Fruit fly (Drosophila melanogaster) whole organism, prepupa: ENCODE data around the gene CG2247.

Experiments
- Blimp-1 ChIP-seq: fragments of 200-800 bp; sonication (Bioruptor generic); optimal IDR thresholded peaks from 3 replicates; lab custom pipeline; 2017; ENCODE audit warnings: missing biosample characterization, missing genetic modification characterization, mild to moderate bottlenecking, moderate library complexity, missing genetic modification reagents
- CG10669 ChIP-seq: fragments of 200-800 bp; sonication (Bioruptor generic); optimal IDR thresholded peaks from 3 replicates; lab custom pipeline; 2018; ENCODE audit warnings: missing biosample characterization, mild to moderate bottlenecking, missing genetic modification characterization, moderate library complexity
- CG11294 ChIP-seq: fragments of 200-800 bp; sonication (Bioruptor generic); IDR thresholded peaks from 2 replicates; pipeline ENCODE4 v1.3.6; 2022; ENCODE audit warnings: missing biosample characterization, missing genetic modification characterization
- CG11902 ChIP-seq: fragments of 200-800 bp; sonication (Bioruptor generic); optimal IDR thresholded peaks from 3 replicates; lab custom pipeline; 2016; ENCODE audit warnings: missing biosample characterization, missing genetic modification characterization
- CG1621 ChIP-seq: fragments of 200-800 bp; sonication (Bioruptor generic); optimal IDR thresholded peaks from 3 replicates; lab custom pipeline; 2018; ENCODE audit warnings: missing biosample characterization, mild to moderate bottlenecking, missing genetic modification characterization
- CG16779 ChIP-seq: fragments of 200-800 bp; sonication (Bioruptor generic); optimal IDR thresholded peaks from 3 replicates; lab custom pipeline; 2017; ENCODE audit warnings: missing biosample characterization, mild to moderate bottlenecking, missing genetic modification characterization
- CG3032 ChIP-seq: fragments of 200-800 bp; optimal IDR thresholded peaks from 2 replicates; lab custom pipeline; 2019; ENCODE audit warnings: missing biosample characterization, mild to moderate bottlenecking, missing genetic modification characterization, moderate library complexity
- CG32006 ChIP-seq: fragments of 200-800 bp; sonication (Bioruptor generic); optimal IDR thresholded peaks from 3 replicates; lab custom pipeline; 2017; ENCODE audit warnings: missing biosample characterization, mild to moderate bottlenecking, missing genetic modification characterization
- CG34406 ChIP-seq: fragments of 200-800 bp; sonication (Bioruptor generic); optimal IDR thresholded peaks from 3 replicates; lab custom pipeline; 2016; ENCODE audit warnings: missing biosample characterization, missing genetic modification characterization
- CG4318 ChIP-seq: fragments of 200-800 bp; sonication (Bioruptor generic); optimal IDR thresholded peaks from 3 replicates; lab custom pipeline; 2017; ENCODE audit warnings: missing biosample characterization, mild to moderate bottlenecking, missing genetic modification characterization
- CG6163 ChIP-seq: fragments of 200-800 bp; sonication (Bioruptor generic); IDR thresholded peaks from 3 replicates; pipeline ENCODE4 v1.3.6; 2022; ENCODE audit warnings: missing biosample characterization, missing genetic modification characterization
- CG6792 ChIP-seq: fragments of 200-800 bp; sonication (Bioruptor generic); optimal IDR thresholded peaks from 3 replicates; lab custom pipeline; 2016; ENCODE audit warnings: missing biosample characterization, missing genetic modification characterization
- CG6808 ChIP-seq: fragments of 200-800 bp; sonication (Bioruptor generic); optimal IDR thresholded peaks from 3 replicates; lab custom pipeline; 2017; ENCODE audit warnings: missing biosample characterization, missing genetic modification characterization, mild to moderate bottlenecking, moderate library complexity, missing genetic modification reagents
- CG6854 ChIP-seq: fragments of 200-800 bp; sonication (Bioruptor generic); optimal IDR thresholded peaks from 2 replicates; lab custom pipeline; 2017; ENCODE audit warnings: missing biosample characterization, mild to moderate bottlenecking, missing genetic modification characterization
- CG7368 ChIP-seq: fragments of 200-800 bp; sonication (Bioruptor generic); optimal IDR thresholded peaks from 3 replicates; lab custom pipeline; 2016; ENCODE audit warnings: missing biosample characterization, missing genetic modification characterization
- CG8119 ChIP-seq: fragments of 200-800 bp; sonication (Bioruptor generic); IDR thresholded peaks from 3 replicates; pipeline ENCODE4 v1.3.6; 2022; ENCODE audit warnings: missing biosample characterization, missing genetic modification characterization
- CG8632 ChIP-seq: fragments of 200-800 bp; sonication (Bioruptor generic); optimal IDR thresholded peaks from 3 replicates; lab custom pipeline; 2016; ENCODE audit warnings: missing biosample characterization, missing genetic modification characterization
- CG9139 ChIP-seq: fragments of 200-800 bp; sonication (Bioruptor generic); optimal IDR thresholded peaks from 3 replicates; lab custom pipeline; 2017; ENCODE audit warnings: missing biosample characterization, mild to moderate bottlenecking, missing genetic modification characterization
- Eip75B ChIP-seq: fragments of 200-800 bp; sonication (Bioruptor generic); optimal IDR thresholded peaks from 3 replicates; lab custom pipeline; 2016; ENCODE audit warnings: missing biosample characterization, missing genetic modification characterization
- Eip78C ChIP-seq: fragments of 200-800 bp; sonication (Bioruptor generic); peaks from one replicate; lab custom pipeline; 2016; ENCODE audit warnings: missing biosample characterization, missing genetic modification characterization
- Ets21C ChIP-seq: fragments of 200-800 bp; sonication (Bioruptor generic); optimal IDR thresholded peaks from 3 replicates; lab custom pipeline; 2016; ENCODE audit warnings: missing biosample characterization, missing genetic modification characterization
- Ets96B ChIP-seq: fragments of 200-800 bp; optimal IDR thresholded peaks from 2 replicates; lab custom pipeline; 2019; ENCODE audit warnings: missing biosample characterization, mild to moderate bottlenecking, missing genetic modification characterization, moderate library complexity
- Gug ChIP-seq: fragments of 200-800 bp; sonication (Bioruptor generic); IDR thresholded peaks from 2 replicates; pipeline ENCODE4 v1.3.6; 2022; ENCODE audit warnings: missing biosample characterization, missing genetic modification characterization
- Hr38 ChIP-seq: sonication (Bioruptor generic); optimal IDR thresholded peaks from 2 replicates; lab custom pipeline; 2016; ENCODE audit warnings: missing biosample characterization, missing genetic modification characterization
- Hr4 ChIP-seq: fragments of 200-800 bp; sonication (Bioruptor generic); optimal IDR thresholded peaks from 3 replicates; lab custom pipeline; 2016; ENCODE audit warnings: missing biosample characterization, missing genetic modification characterization
- Lpt ChIP-seq: fragments of 200-800 bp; sonication (Bioruptor generic); optimal IDR thresholded peaks from 3 replicates; lab custom pipeline; 2016; ENCODE audit warnings: missing biosample characterization, missing genetic modification characterization
- Met ChIP-seq: fragments of 200-800 bp; sonication (Bioruptor generic); optimal IDR thresholded peaks from 3 replicates; lab custom pipeline; 2016; ENCODE audit warnings: missing biosample characterization, missing genetic modification characterization
- Sox102F ChIP-seq: fragments of 200-800 bp; sonication (Bioruptor generic); optimal IDR thresholded peaks from 2 replicates; lab custom pipeline; 2016; ENCODE audit warnings: missing biosample characterization, mild to moderate bottlenecking, missing genetic modification characterization
- Sox15 ChIP-seq: fragments of 200-800 bp; sonication (Bioruptor generic); optimal IDR thresholded peaks from 3 replicates; lab custom pipeline; 2016; ENCODE audit warnings: missing biosample characterization, missing genetic modification characterization
- achi ChIP-seq: fragments of 200-800 bp; sonication (Bioruptor generic); optimal IDR thresholded peaks from 3 replicates; lab custom pipeline; 2016; ENCODE audit warnings: missing biosample characterization, missing genetic modification characterization
- dac ChIP-seq: fragments of 200-800 bp; sonication (Bioruptor generic); optimal IDR thresholded peaks from 2 replicates; lab custom pipeline; 2017; ENCODE audit warnings: missing biosample characterization, mild to moderate bottlenecking, missing genetic modification characterization
- dsx ChIP-seq: fragments of 200-800 bp; optimal IDR thresholded peaks from 3 replicates; lab custom pipeline; 2019; ENCODE audit warnings: missing biosample characterization, mild to moderate bottlenecking, missing genetic modification characterization, moderate library complexity; ENCODE audit not compliant: poor library complexity, severe bottlenecking
- eg ChIP-seq: fragments of 200-800 bp; sonication (Bioruptor generic); IDR thresholded peaks from 3 replicates; pipeline ENCODE4 v1.3.6; 2022; ENCODE audit warnings: missing biosample characterization, missing genetic modification characterization
- fd85E ChIP-seq: fragments of 200-800 bp; sonication (Bioruptor generic); optimal IDR thresholded peaks from 3 replicates; lab custom pipeline; 2016; ENCODE audit warnings: missing biosample characterization, missing genetic modification characterization
- fkh ChIP-seq: fragments of 200-800 bp; sonication (Bioruptor generic); optimal IDR thresholded peaks from 3 replicates; lab custom pipeline; 2017; ENCODE audit warnings: missing biosample characterization, mild to moderate bottlenecking, missing genetic modification characterization, moderate library complexity
- net ChIP-seq: fragments of 200-800 bp; sonication (Bioruptor generic); optimal IDR thresholded peaks from 3 replicates; lab custom pipeline; 2016; ENCODE audit warnings: missing biosample characterization, missing genetic modification characterization
- pdm3 ChIP-seq: fragments of 200-800 bp; sonication (Bioruptor generic); optimal IDR thresholded peaks from 3 replicates; lab custom pipeline; 2016; ENCODE audit warnings: missing biosample characterization, missing genetic modification characterization
- ss ChIP-seq, 2 experiments: fragments of 200-800 bp; sonication (Bioruptor generic); optimal IDR thresholded peaks; 2 replicates in 1 of 2; 3 replicates in 1 of 2; lab custom pipeline; 2017 to 2018; ENCODE audit warnings: mild to moderate bottlenecking in 2 of 2, missing biosample characterization in 2 of 2, missing genetic modification characterization in 2 of 2, moderate library complexity in 1 of 2
- svp ChIP-seq: fragments of 200-800 bp; sonication (Bioruptor generic); peaks from one replicate; lab custom pipeline; 2016; ENCODE audit warnings: missing biosample characterization, missing genetic modification characterization
- vri ChIP-seq: fragments of 200-800 bp; sonication (Bioruptor generic); optimal IDR thresholded peaks from 3 replicates; lab custom pipeline; 2016; ENCODE audit warnings: missing biosample characterization, mild to moderate bottlenecking, missing genetic modification characterization

The CG2247 gene

DNA sequence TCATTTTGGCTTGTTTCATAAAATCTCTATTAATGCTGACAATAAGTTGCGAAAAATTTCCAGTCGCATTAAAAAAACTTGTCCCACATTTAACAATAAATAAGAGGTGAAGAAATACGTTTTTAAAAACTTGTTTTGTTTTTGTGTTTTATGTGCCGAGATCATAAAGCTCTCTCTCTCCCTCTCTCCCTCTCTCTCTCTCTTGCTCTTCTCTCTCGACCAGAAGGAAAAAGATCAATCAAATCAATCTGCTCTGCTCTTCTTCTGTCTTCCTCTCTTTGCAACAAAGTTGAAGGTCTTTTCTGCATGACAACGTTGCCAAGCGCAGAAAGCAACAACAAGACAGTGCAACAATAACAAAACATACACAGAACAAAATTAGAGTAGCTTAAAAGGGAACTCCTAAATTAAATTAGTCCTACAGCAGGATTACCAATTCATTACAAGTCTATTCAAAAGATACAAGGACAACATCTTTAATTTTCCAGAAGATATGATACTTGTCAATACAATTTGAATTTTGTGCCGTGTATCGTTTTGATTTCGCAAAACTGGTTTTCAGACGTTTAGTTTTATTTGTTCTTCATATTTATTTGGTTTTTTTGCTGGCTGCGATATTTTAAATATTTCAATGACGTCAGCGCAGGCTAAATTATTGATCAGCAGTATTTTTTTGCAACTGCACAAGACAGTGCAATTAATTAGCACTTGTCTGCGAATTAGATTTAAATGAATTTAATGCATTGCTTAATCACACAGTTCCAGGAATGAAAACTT, 11.4 kb upstream of the CG2247 start (continued):
- TF ChIP-seq fd85E (peak; percentile 90), net (GFP tag; lab: Kevin White, UChicago) (peak; percentile 96), CG32006 (GFP tag; lab: Kevin White, UChicago) (peak; percentile 94), CG10669 (peak; percentile 97), svp (peak; percentile 99), CG7368 (GFP tag; lab: Kevin White, UChicago) (peak; percentile 97), fkh (GFP tag; lab: Kevin White, UChicago) (no peak), CG3032 (tag; lab: Kevin White, UChicago) (peak; percentile 97), CG8632 (GFP tag; lab: Kevin White, UChicago) (peak; percentile 96), pdm3 (peak; percentile 98), Sox102F (GFP tag; lab: Kevin White, UChicago) (peak; percentile 98), Ets21C (GFP tag; lab: Kevin White, UChicago) (peak; percentile 96), Sox15 (GFP tag; lab: Kevin White, UChicago) (peak; percentile 89), Hr38 (GFP tag; lab: Kevin White, UChicago) (peak; percentile 34), CG4318 (GFP tag; lab: Kevin White, UChicago) (peak; percentile 85), CG6808 (GFP tag; lab: Kevin White, UChicago) (peak; percentile 95), CG6792 (GFP tag; lab: Kevin White, UChicago) (peak; percentile 96), vri (GFP tag; lab: Kevin White, UChicago) (peak; percentile 97), achi (GFP tag; lab: Kevin White, UChicago) (peak; percentile 95), CG11902 (GFP tag; lab: Kevin White, UChicago) (peak; percentile 94), Lpt (GFP tag; lab: Kevin White, UChicago) (peak; percentile 93)
- TF ChIP-seq, all 60 proteins: peak for 59

DNA sequence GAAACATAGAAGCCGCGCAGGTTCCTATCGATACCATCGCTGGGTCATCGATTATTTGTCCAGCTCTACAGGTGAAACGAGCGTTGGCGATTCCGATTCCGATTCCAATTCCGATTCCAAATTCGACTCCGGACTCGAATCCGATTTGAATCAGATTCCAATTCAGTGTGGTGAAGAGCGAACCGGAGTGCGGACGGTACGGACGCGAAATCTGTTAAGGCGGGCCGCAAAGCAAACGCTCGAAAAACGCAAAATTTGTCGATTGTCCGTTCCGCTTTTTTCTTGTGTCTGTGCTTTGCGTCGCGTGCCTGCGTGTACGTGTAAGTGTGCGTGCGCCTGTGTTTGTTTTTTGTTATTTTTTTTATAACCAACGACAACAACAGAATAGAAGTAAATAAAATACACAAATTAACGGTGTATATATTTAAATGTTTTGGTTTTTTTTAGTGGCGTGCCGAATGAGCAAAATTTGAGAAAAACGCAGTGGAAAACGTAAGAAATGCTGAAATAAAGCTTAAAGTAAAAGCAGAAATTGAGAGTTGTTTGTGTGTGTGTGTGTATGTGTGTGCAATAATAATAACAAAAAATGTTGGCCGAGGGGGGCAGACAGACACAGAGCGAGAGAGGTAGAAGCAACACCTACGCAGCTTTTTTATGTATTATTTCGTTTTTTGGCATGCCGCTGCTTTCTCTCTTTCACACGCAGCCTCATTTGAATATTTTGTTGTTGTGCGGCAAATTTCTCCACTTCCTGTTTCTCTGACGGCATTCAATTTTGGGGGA, 10.6 kb upstream of the CG2247 start, which contains the start of gene Ptp10D:
Gene Ptp10D (plus strand): TSS at position 150 of the 783 bp plus-strand sequence.
- no peak for TF ChIP-seq dac
- peak; percentile 37 for TF ChIP-seq ss (GFP tag; optimal IDR thresholded peaks at IDR 0.05; lab: Kevin White, UChicago)
- TF ChIP-seq CG16779 (tag; lab: Kevin White, UChicago): peak; percentile 6
- TF ChIP-seq Blimp-1 (GFP tag; lab: Kevin White, UChicago): peak; percentile 25
- no peak for TF ChIP-seq Met (GFP tag; lab: Kevin White, UChicago)
- TF ChIP-seq CG6792 (GFP tag; lab: Kevin White, UChicago): no peak
- no peak for TF ChIP-seq CG9139 (GFP tag; lab: Kevin White, UChicago)
- TF ChIP-seq fkh (GFP tag; lab: Kevin White, UChicago): peak; percentile 54
- peak; percentile 97 for TF ChIP-seq CG1621 (tag; lab: Kevin White, UChicago)
- peak; percentile 68 for TF ChIP-seq CG6163 (GFP tag; lab: Robert Waterston, UW)
- no peak for TF ChIP-seq Ets96B (tag; lab: Kevin White, UChicago)
- peak; percentile 41; the same call in 1 of the 3 replicates for TF ChIP-seq CG8119 (GFP tag; lab: Robert Waterston, UW)
- TF ChIP-seq eg (GFP tag; lab: Robert Waterston, UW): peak; percentile 45; the same call in 1 of the 3 replicates
- peak; percentile 7 for TF ChIP-seq Eip75B (GFP tag; lab: Kevin White, UChicago)
- TF ChIP-seq Lpt (GFP tag; lab: Kevin White, UChicago): peak; percentile 4
- no peak for TF ChIP-seq Gug (GFP tag; lab: Robert Waterston, UW)
- no peak for TF ChIP-seq CG11294 (GFP tag; lab: Robert Waterston, UW)
- TF ChIP-seq CG34406 (GFP tag; lab: Kevin White, UChicago): no peak
- TF ChIP-seq Eip78C (GFP tag; lab: Kevin White, UChicago): peak; percentile 38
- no peak for TF ChIP-seq Hr4
- TF ChIP-seq CG7368 (GFP tag; lab: Kevin White, UChicago): no peak
- TF ChIP-seq CG6854 (GFP tag; lab: Kevin White, UChicago): peak; percentile 27
- peak; percentile 55 for TF ChIP-seq dsx (GFP tag; lab: Kevin White, UChicago)
